Fruit fly (Drosophila melanogaster): ENCODE data around the gene CG42353.

dm6 chrX:16062720-16063413, 41.9 kb downstream of the CG42353 start, which contains the start of gene CG12395:
- TF ChIP-seq Tbp (GFP tag; optimal IDR thresholded peaks at IDR 0.05) (no peak), ham (GFP tag; IDR thresholded peaks at IDR 0.05) (no peak), br (optimal IDR thresholded peaks at IDR 0.05) (no peak), CG2120 (GFP tag; optimal IDR thresholded peaks at IDR 0.05) (no peak), crc (GFP tag; optimal IDR thresholded peaks at IDR 0.05) (no peak)
